Fruit fly (Drosophila melanogaster) whole organism, pupa: ENCODE measurements around the gene sud1.

Experiments used
- CG12605 ChIP-seq: fragments of 200-800 bp; sonication (Bioruptor generic); IDR thresholded peaks from 2 replicates; pipeline ENCODE4 v1.3.6; 2022; ENCODE audit warnings: missing biosample characterization, missing genetic modification characterization
- CG17806 ChIP-seq: fragments of 200-800 bp; sonication (Bioruptor generic); optimal IDR thresholded peaks from 2 replicates; lab custom pipeline; 2018; ENCODE audit warnings: missing biosample characterization, mild to moderate bottlenecking, missing genetic modification characterization, moderate library complexity
- CG4496 ChIP-seq: fragments of 200-800 bp; sonication (Bioruptor generic); IDR thresholded peaks from 3 replicates; pipeline ENCODE4 v1.3.6; 2022; ENCODE audit warnings: missing biosample characterization, missing genetic modification characterization
- CG8159 ChIP-seq: fragments of 200-800 bp; sonication (Bioruptor generic); optimal IDR thresholded peaks from 3 replicates; lab custom pipeline; 2018; ENCODE audit warnings: missing biosample characterization, mild to moderate bottlenecking, missing genetic modification characterization, moderate library complexity
- CG8301 ChIP-seq: fragments of 200-800 bp; sonication (Bioruptor generic); optimal IDR thresholded peaks from 2 replicates; lab custom pipeline; 2018; ENCODE audit warnings: missing biosample characterization, mild to moderate bottlenecking, missing genetic modification characterization
- rn ChIP-seq: fragments of 200-800 bp; sonication (Bioruptor generic); IDR thresholded peaks from 2 replicates; pipeline ENCODE4 v1.3.6; 2022; ENCODE audit warnings: missing biosample characterization, missing genetic modification characterization

- no peak for TF ChIP-seq CG8159 (tag; lab: Kevin White, UChicago)
- no peak for TF ChIP-seq CG12605 (GFP tag; lab: Robert Waterston, UW)
- no peak for TF ChIP-seq CG17806 (tag; lab: Kevin White, UChicago)
- TF ChIP-seq CG8301 (tag; lab: Kevin White, UChicago), result no peak
- no peak for TF ChIP-seq CG4496 (GFP tag; lab: Robert Waterston, UW)
- TF ChIP-seq rn (GFP tag; lab: Robert Waterston, UW), result no peak
Measured at dm6 chr3R:24878655-24879054, 39.0 kb downstream of the sud1 start.
